Fruit fly (Drosophila melanogaster) whole organism, embryonic: Measurements from ENCODE around the gene Hmbs.

ENCODE experiments used
- Atf6 ChIP-seq: fragments of 200-800 bp; sonication (Bioruptor generic); IDR thresholded peaks from 2 replicates; pipeline ENCODE4 v1.3.6; 2022; ENCODE audit warnings: missing biosample characterization, missing genetic modification characterization
- Bteb2 ChIP-seq: fragments of 200-800 bp; sonication (Bioruptor generic); optimal IDR thresholded peaks from 2 replicates; lab custom pipeline; 2016; ENCODE audit warnings: missing biosample characterization, missing genetic modification characterization
- CG10147 ChIP-seq: fragments of 200-800 bp; sonication (Bioruptor generic); optimal IDR thresholded peaks from 2 replicates; lab custom pipeline; 2019; ENCODE audit warnings: missing biosample characterization, mild to moderate bottlenecking, missing genetic modification characterization, moderate library complexity
- CG10543 ChIP-seq: fragments of 200-800 bp; sonication (Bioruptor generic); optimal IDR thresholded peaks from 3 replicates; lab custom pipeline; 2017; ENCODE audit warnings: missing biosample characterization, mild to moderate bottlenecking, missing genetic modification characterization, moderate library complexity
- CG11093 ChIP-seq: fragments of 200-800 bp; sonication (Bioruptor generic); IDR thresholded peaks from 3 replicates; pipeline ENCODE4 v1.3.6; 2022; ENCODE audit warnings: missing biosample characterization, missing genetic modification characterization
- CG13123 ChIP-seq: fragments of 200-800 bp; sonication (Bioruptor generic); optimal IDR thresholded peaks from 2 replicates; lab custom pipeline; 2016; ENCODE audit warnings: missing biosample characterization, missing genetic modification characterization
- CG16813 ChIP-seq: fragments of 200-800 bp; sonication (Bioruptor generic); IDR thresholded peaks from 3 replicates; pipeline ENCODE4 v1.3.6; 2022; ENCODE audit warnings: missing biosample characterization, missing genetic modification characterization; ENCODE audit not compliant: partially characterized antibody
- CG17912 ChIP-seq: fragments of 200-800 bp; sonication (Bioruptor generic); optimal IDR thresholded peaks from 2 replicates; lab custom pipeline; 2018; ENCODE audit warnings: missing biosample characterization, mild to moderate bottlenecking, missing genetic modification characterization
- CG18619 ChIP-seq: fragments of 200-800 bp; sonication (Bioruptor generic); optimal IDR thresholded peaks from 3 replicates; lab custom pipeline; 2017; ENCODE audit warnings: missing biosample characterization, mild to moderate bottlenecking, missing genetic modification characterization
- CG30431 ChIP-seq: fragments of 200-800 bp; sonication (Bioruptor generic); optimal IDR thresholded peaks from 2 replicates; lab custom pipeline; 2017; ENCODE audit warnings: missing biosample characterization, missing genetic modification characterization
- CG4820 ChIP-seq: fragments of 200-800 bp; sonication (Bioruptor generic); optimal IDR thresholded peaks from 3 replicates; lab custom pipeline; 2016; ENCODE audit warnings: missing biosample characterization, missing genetic modification characterization
- Deaf1 ChIP-seq: fragments of 200-800 bp; optimal IDR thresholded peaks from 3 replicates; lab custom pipeline; 2019; ENCODE audit warnings: missing biosample characterization, mild to moderate bottlenecking, missing genetic modification characterization, moderate library complexity
- HLHmδ ChIP-seq: fragments of 200-800 bp; sonication (Bioruptor generic); optimal IDR thresholded peaks from 2 replicates; lab custom pipeline; 2018; ENCODE audit warnings: missing biosample characterization, mild to moderate bottlenecking, missing genetic modification characterization, moderate library complexity
- HmgZ ChIP-seq: fragments of 200-800 bp; sonication (Bioruptor generic); optimal IDR thresholded peaks from 2 replicates; lab custom pipeline; 2018; ENCODE audit warnings: missing biosample characterization, mild to moderate bottlenecking, missing genetic modification characterization
- Hmr ChIP-seq: fragments of 200-800 bp; sonication (Bioruptor generic); optimal IDR thresholded peaks from 3 replicates; lab custom pipeline; 2017; ENCODE audit warnings: mild to moderate bottlenecking, missing biosample characterization, missing genetic modification reagents, missing genetic modification characterization
- Hr78 ChIP-seq, 2 experiments: fragments of 200-800 bp in 1 of 2; fragments of >200 bp in 1 of 2; sonication (Bioruptor generic) in 1 of 2; optimal IDR thresholded peaks; 2 replicates each; lab custom pipeline; 2017 to 2019; ENCODE audit warnings: missing biosample characterization in 2 of 2, missing genetic modification characterization in 2 of 2, mild to moderate bottlenecking in 1 of 2, moderate library complexity in 1 of 2
- Kr ChIP-seq: fragments of 200-800 bp; sonication (Bioruptor generic); optimal IDR thresholded peaks from 2 replicates; lab custom pipeline; 2017; ENCODE audit warnings: missing biosample characterization, mild to moderate bottlenecking, missing genetic modification characterization
- Med ChIP-seq: fragments of 200-800 bp; sonication (Bioruptor generic); peaks from one replicate; lab custom pipeline; 2016; ENCODE audit warnings: missing biosample characterization, missing genetic modification characterization, mild to moderate bottlenecking, inconsistent platforms, moderate library complexity
- Meics ChIP-seq: fragments of 200-800 bp; sonication (Bioruptor generic); optimal IDR thresholded peaks from 2 replicates; lab custom pipeline; 2017; ENCODE audit warnings: missing biosample characterization, mild to moderate bottlenecking, missing genetic modification characterization
- NfI ChIP-seq: fragments of 200-800 bp; sonication (Bioruptor generic); optimal IDR thresholded peaks from 3 replicates; lab custom pipeline; 2018; ENCODE audit warnings: missing biosample characterization, mild to moderate bottlenecking, missing genetic modification characterization, moderate library complexity
- Opbp ChIP-seq: fragments of 200-800 bp; sonication (Bioruptor generic); IDR thresholded peaks from 3 replicates; pipeline ENCODE4 v1.3.6; 2022; ENCODE audit warnings: missing biosample characterization, missing genetic modification characterization; ENCODE audit not compliant: partially characterized antibody
- Usf ChIP-seq: fragments of 200-800 bp; sonication (Bioruptor generic); optimal IDR thresholded peaks from 2 replicates; lab custom pipeline; 2017; ENCODE audit warnings: missing genotype, missing biosample characterization, missing genetic modification characterization
- abd-A ChIP-seq: fragments of 200-800 bp; sonication (Bioruptor generic); optimal IDR thresholded peaks from 3 replicates; lab custom pipeline; 2019; ENCODE audit warnings: missing biosample characterization, mild to moderate bottlenecking, missing genetic modification characterization, moderate library complexity
- al ChIP-seq: fragments of 200-800 bp; sonication (Bioruptor generic); IDR thresholded peaks from 2 replicates; pipeline ENCODE4 v1.3.6; 2022; ENCODE audit warnings: missing biosample characterization, missing genetic modification characterization
- ara ChIP-seq: fragments of 200-800 bp; sonication (Bioruptor generic); IDR thresholded peaks from 2 replicates; pipeline ENCODE4 v1.3.6; 2022; ENCODE audit warnings: missing biosample characterization, missing genetic modification characterization
- az2 ChIP-seq: fragments of 200-800 bp; sonication (Bioruptor generic); optimal IDR thresholded peaks from 3 replicates; lab custom pipeline; 2016; ENCODE audit warnings: missing biosample characterization, missing genetic modification characterization
- bowl ChIP-seq: fragments of 200-800 bp; sonication (Bioruptor generic); IDR thresholded peaks from 2 replicates; pipeline ENCODE4 v1.3.6; 2022; ENCODE audit warnings: missing biosample characterization, missing genetic modification characterization
- caup ChIP-seq: fragments of 200-800 bp; sonication (Bioruptor generic); optimal IDR thresholded peaks from 3 replicates; lab custom pipeline; 2017; ENCODE audit warnings: missing biosample characterization, mild to moderate bottlenecking, missing genetic modification characterization, moderate library complexity; ENCODE audit not compliant: severe bottlenecking
- chm ChIP-seq: fragments of 200-800 bp; sonication (Bioruptor generic); IDR thresholded peaks from 2 replicates; pipeline ENCODE4 v1.3.6; 2022; ENCODE audit warnings: missing biosample characterization, missing genetic modification characterization
- corto ChIP-seq: fragments of 200-800 bp; sonication (Bioruptor generic); optimal IDR thresholded peaks from 2 replicates; lab custom pipeline; 2016; ENCODE audit warnings: missing biosample characterization, mild to moderate bottlenecking, missing genetic modification characterization, moderate library complexity
- danr ChIP-seq: fragments of 200-800 bp; sonication (Bioruptor generic); IDR thresholded peaks from 2 replicates; pipeline ENCODE4 v1.3.6; 2022; ENCODE audit warnings: missing biosample characterization, missing genetic modification characterization
- dm ChIP-seq: fragments of 200-800 bp; sonication (Bioruptor generic); optimal IDR thresholded peaks from 3 replicates; lab custom pipeline; 2016; ENCODE audit warnings: missing biosample characterization, missing genetic modification characterization
- dmrt11E ChIP-seq: fragments of 200-800 bp; sonication (Bioruptor generic); optimal IDR thresholded peaks from 3 replicates; lab custom pipeline; 2018; ENCODE audit warnings: missing biosample characterization, mild to moderate bottlenecking, missing genetic modification characterization, moderate library complexity
- dmrt99B ChIP-seq: fragments of 200-800 bp; sonication (Bioruptor generic); optimal IDR thresholded peaks from 2 replicates; lab custom pipeline; 2018; ENCODE audit warnings: missing biosample characterization, mild to moderate bottlenecking, missing genetic modification characterization, moderate library complexity
- ems ChIP-seq: fragments of 200-800 bp; sonication (Bioruptor generic); optimal IDR thresholded peaks from 3 replicates; lab custom pipeline; 2016; ENCODE audit warnings: missing biosample characterization, missing genetic modification characterization
- ham ChIP-seq: fragments of 200-800 bp; sonication (Bioruptor generic); IDR thresholded peaks from 2 replicates; pipeline ENCODE4 v1.3.6; 2022; ENCODE audit warnings: missing biosample characterization, missing genetic modification characterization
- kni ChIP-seq: fragments of 200-800 bp; sonication (Bioruptor generic); optimal IDR thresholded peaks from 3 replicates; lab custom pipeline; 2017; ENCODE audit warnings: mild to moderate bottlenecking, missing biosample characterization, missing genetic modification reagents, missing genetic modification characterization
- mam ChIP-seq: fragments of 200-800 bp; sonication (Bioruptor generic); optimal IDR thresholded peaks from 3 replicates; lab custom pipeline; 2016; ENCODE audit warnings: missing biosample characterization, missing genetic modification characterization
- pan ChIP-seq, 4 experiments: fragments of >200 bp in 3 of 4; fragments of 200-800 bp in 1 of 4; sonication (Bioruptor generic) in 1 of 4; optimal IDR thresholded peaks in 3 of 4; IDR thresholded peaks in 1 of 4; 2 replicates each; pipeline versions ENCODE4 v1.3.6 to Lab custom; 2017 to 2022; ENCODE audit warnings: missing biosample characterization in 2 of 4, missing genetic modification characterization in 2 of 4, mixed read lengths in 1 of 4
- prd ChIP-seq, 3 experiments: fragments of >200 bp in 2 of 3; fragments of 200-800 bp in 1 of 3; sonication (Bioruptor generic) in 1 of 3; optimal IDR thresholded peaks in 2 of 3; IDR thresholded peaks in 1 of 3; 2 replicates in 2 of 3; 3 replicates in 1 of 3; pipeline versions ENCODE4 v1.3.6 to Lab custom; 2017 to 2022; ENCODE audit warnings: missing biosample characterization in 1 of 3, missing genetic modification characterization in 1 of 3
- salm ChIP-seq: fragments of 200-800 bp; sonication (Bioruptor generic); optimal IDR thresholded peaks from 2 replicates; lab custom pipeline; 2018; ENCODE audit warnings: missing biosample characterization, mild to moderate bottlenecking, missing genetic modification characterization
- sim ChIP-seq: fragments of 200-800 bp; sonication (Bioruptor generic); IDR thresholded peaks from 2 replicates; pipeline ENCODE4 v1.3.6; 2022; ENCODE audit warnings: missing biosample characterization, missing genetic modification characterization
- sisA ChIP-seq: fragments of 200-800 bp; sonication (Bioruptor generic); IDR thresholded peaks from 2 replicates; pipeline ENCODE4 v1.3.6; 2022; ENCODE audit warnings: missing biosample characterization, missing genetic modification characterization
- sna ChIP-seq: fragments of 200-800 bp; sonication (Bioruptor generic); IDR thresholded peaks from 2 replicates; pipeline ENCODE4 v1.3.6; 2022; ENCODE audit warnings: missing biosample characterization, missing genetic modification characterization; ENCODE audit not compliant: partially characterized antibody
- tap ChIP-seq: fragments of 200-800 bp; optimal IDR thresholded peaks from 3 replicates; lab custom pipeline; 2019; ENCODE audit warnings: missing biosample characterization, mild to moderate bottlenecking, missing genetic modification characterization, moderate library complexity
- twi ChIP-seq: fragments of 200-800 bp; optimal IDR thresholded peaks from 2 replicates; lab custom pipeline; 2019; ENCODE audit warnings: missing biosample characterization, mild to moderate bottlenecking, missing genetic modification characterization, moderate library complexity
- zf30C ChIP-seq: fragments of 200-800 bp; sonication (Bioruptor generic); optimal IDR thresholded peaks from 3 replicates; lab custom pipeline; 2018; ENCODE audit warnings: missing biosample characterization, mild to moderate bottlenecking, missing genetic modification characterization
- zfh1 ChIP-seq: fragments of 200-800 bp; sonication (Bioruptor generic); IDR thresholded peaks from 3 replicates; pipeline ENCODE4 v1.3.6; 2022; ENCODE audit warnings: missing biosample characterization, missing genetic modification characterization

Hmbs gene

dm6 chr3L:1307005-1307632, 27.6 kb upstream of the Hmbs start, which contains the start of the genes Ctr9 and Nt5a (continued):
- TF ChIP-seq NfI (GFP tag; lab: Kevin White, UChicago) = peak; percentile 66
- TF ChIP-seq pan (optimal IDR thresholded peaks at IDR 0.05; lab: Kevin White, UChicago) = no peak
- TF ChIP-seq pan (GFP tag; optimal IDR thresholded peaks at IDR 0.05 in 1 of 2, IDR thresholded peaks at IDR 0.05 in 1 of 2) = no peak
- TF ChIP-seq CG30431 (GFP tag; lab: Kevin White, UChicago) = no peak
- peak in 1 of 2 experiments; percentile 42 for TF ChIP-seq Hr78 (GFP tag; optimal IDR thresholded peaks at IDR 0.05; lab: Kevin White, UChicago)
- no peak for TF ChIP-seq ham (GFP tag; lab: Robert Waterston, UW)
- no peak for TF ChIP-seq Hmr (GFP tag; lab: Kevin White, UChicago)
- TF ChIP-seq dmrt99B (tag; lab: Kevin White, UChicago) = no peak
- peak; percentile 17 for TF ChIP-seq zf30C (GFP tag; lab: Kevin White, UChicago)
- TF ChIP-seq dm (GFP tag; lab: Kevin White, UChicago) = peak; percentile 54
- TF ChIP-seq HLHmδ = no peak
- TF ChIP-seq zfh1 = 0 out of 3 replicates have a peak, but pooled peaks have one; percentile 36
- no peak for TF ChIP-seq abd-A
- TF ChIP-seq HmgZ (tag; lab: Kevin White, UChicago) = peak; percentile 88
- no peak for TF ChIP-seq prd (optimal IDR thresholded peaks at IDR 0.05; lab: Kevin White, UChicago)
- TF ChIP-seq prd (GFP tag; IDR thresholded peaks at IDR 0.05; lab: Robert Waterston, UW) = peak; percentile 45; the same call in 2 of the 3 replicates
- peak; percentile 53 for TF ChIP-seq CG17912 (GFP tag; lab: Kevin White, UChicago)
- no peak for TF ChIP-seq corto (GFP tag; lab: Kevin White, UChicago)
- peak; percentile 45 for TF ChIP-seq Meics (GFP tag; lab: Kevin White, UChicago)
- peak; percentile 64; the same call in 1 of the 2 replicates for TF ChIP-seq sna (GFP tag; lab: Robert Waterston, UW)
- no peak for TF ChIP-seq CG4820 (GFP tag; lab: Kevin White, UChicago)
- TF ChIP-seq az2 (GFP tag; lab: Kevin White, UChicago) = peak; percentile 31
- TF ChIP-seq Usf (GFP tag; lab: Kevin White, UChicago) = no peak
- TF ChIP-seq Atf6 (GFP tag; lab: Robert Waterston, UW) = no peak
- no peak for TF ChIP-seq CG11093 (GFP tag; lab: Robert Waterston, UW)
- peak; percentile 63 for TF ChIP-seq caup (GFP tag; lab: Kevin White, UChicago)
- peak; percentile 96 for TF ChIP-seq Med (GFP tag; lab: Kevin White, UChicago)
- peak; percentile 88 for TF ChIP-seq Opbp (GFP tag; lab: Robert Waterston, UW)
- TF ChIP-seq chm (GFP tag; lab: Robert Waterston, UW) = no peak
- TF ChIP-seq dmrt11E = peak; percentile 31
- peak; percentile 72 for TF ChIP-seq Bteb2
- TF ChIP-seq tap (tag; lab: Kevin White, UChicago) = no peak
- TF ChIP-seq Kr (GFP tag; lab: Kevin White, UChicago) = no peak
- peak; percentile 81 for TF ChIP-seq mam
- TF ChIP-seq kni (GFP tag; lab: Kevin White, UChicago) = peak; percentile 79
- no peak for TF ChIP-seq Deaf1
- TF ChIP-seq CG10147 = no peak
- peak; percentile 32 for TF ChIP-seq sisA
- no peak for TF ChIP-seq ara (GFP tag; lab: Robert Waterston, UW)
- TF ChIP-seq CG10543 (GFP tag; lab: Kevin White, UChicago) = peak; percentile 76
- peak; percentile 76 for TF ChIP-seq CG16813
- TF ChIP-seq CG18619 (GFP tag; lab: Kevin White, UChicago) = no peak
- TF ChIP-seq sim (GFP tag; lab: Robert Waterston, UW) = no peak
- peak; percentile 56 for TF ChIP-seq ems
- peak; percentile 56 for TF ChIP-seq twi
- TF ChIP-seq CG13123 (GFP tag; lab: Kevin White, UChicago) = peak; percentile 33
- no peak for TF ChIP-seq salm (tag; lab: Kevin White, UChicago)
- TF ChIP-seq al (GFP tag; lab: Robert Waterston, UW) = peak; percentile 32; the same call in 1 of the 2 replicates
- TF ChIP-seq bowl (GFP tag; lab: Robert Waterston, UW) = no peak
- TF ChIP-seq danr (GFP tag; lab: Robert Waterston, UW) = no peak
